Fruit fly (Drosophila melanogaster): Measurements from ENCODE around the gene COX6AL2.

COX6AL2 gene

DNA sequence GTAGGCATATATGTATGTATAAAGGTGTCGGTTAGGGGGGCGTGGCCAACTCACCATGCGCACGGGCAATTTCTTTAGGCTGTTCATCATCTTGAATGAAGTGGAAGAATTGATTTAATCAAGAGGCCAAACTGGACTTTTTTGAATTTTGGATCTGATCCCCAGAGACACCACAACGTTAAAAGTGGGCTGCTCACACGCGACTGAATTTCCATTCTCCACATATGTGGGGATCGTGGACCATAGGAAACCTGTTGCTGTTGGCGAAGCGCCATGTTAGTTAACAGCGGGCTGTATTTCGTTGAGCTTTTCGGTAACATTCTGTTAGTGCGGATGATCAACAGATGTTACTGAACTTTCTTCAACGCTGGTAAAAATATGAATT lies 15.9 kb downstream of the COX6AL2 start, which contains the start of gene CG3902 (continued):
- no peak for TF ChIP-seq Rx (GFP tag; IDR thresholded peaks at IDR 0.05)
- no peak for TF ChIP-seq bcd (GFP tag; optimal IDR thresholded peaks at IDR 0.05)
- TF ChIP-seq Hr51 (GFP tag; optimal IDR thresholded peaks at IDR 0.05): peak in 1 of 2 experiments; percentile 2
- TF ChIP-seq sug (tag; optimal IDR thresholded peaks at IDR 0.05): peak; percentile 57
- TF ChIP-seq jing (GFP tag; optimal IDR thresholded peaks at IDR 0.05): no peak
- TF ChIP-seq aop (GFP tag; IDR thresholded peaks at IDR 0.05): no peak
- TF ChIP-seq CG6272 (GFP tag; IDR thresholded peaks at IDR 0.05): no peak
- no peak for TF ChIP-seq CG4730 (GFP tag; IDR thresholded peaks at IDR 0.05)
- no peak for TF ChIP-seq CG3407 (GFP tag; optimal IDR thresholded peaks at IDR 0.05)
- TF ChIP-seq inv (GFP tag; IDR thresholded peaks at IDR 0.05; ENCODE audit: partially characterized antibody): no peak
- TF ChIP-seq CG6683 (GFP tag; optimal IDR thresholded peaks at IDR 0.05): no peak
- TF ChIP-seq CG2678 (tag; optimal IDR thresholded peaks at IDR 0.05): peak; percentile 28
- no peak for TF ChIP-seq CG12155 (GFP tag; optimal IDR thresholded peaks at IDR 0.05)
- TF ChIP-seq CG8359 (GFP tag; optimal IDR thresholded peaks at IDR 0.05; ENCODE audit: borderline replicate concordance): no peak
- TF ChIP-seq Hr78 (GFP tag; optimal IDR thresholded peaks at IDR 0.05): no peak
- TF ChIP-seq CG31365 (tag; optimal IDR thresholded peaks at IDR 0.05): peak; percentile 25
- peak; percentile 56 for TF ChIP-seq gro (GFP tag; optimal IDR thresholded peaks at IDR 0.05)
- peak; percentile 6 for TF ChIP-seq nom (GFP tag; optimal IDR thresholded peaks at IDR 0.05)
- TF ChIP-seq Sox100B (GFP tag; optimal IDR thresholded peaks at IDR 0.05): no peak
- no peak for TF ChIP-seq ATbp (GFP tag; optimal IDR thresholded peaks at IDR 0.05)
- TF ChIP-seq ham (GFP tag; IDR thresholded peaks at IDR 0.05): no peak; the same call in 1 of the 2 replicates
- TF ChIP-seq CG15073 (GFP tag; optimal IDR thresholded peaks at IDR 0.05): no peak
- no peak for TF ChIP-seq chn (GFP tag; optimal IDR thresholded peaks at IDR 0.05)
- no peak for TF ChIP-seq bigmax (GFP tag; optimal IDR thresholded peaks at IDR 0.05)
- TF ChIP-seq CG7987 (GFP tag; optimal IDR thresholded peaks at IDR 0.05): no peak
- TF ChIP-seq CG17802 (tag; optimal IDR thresholded peaks at IDR 0.05): no peak
- no peak for TF ChIP-seq kni (GFP tag; optimal IDR thresholded peaks at IDR 0.05)
- TF ChIP-seq CG12104 (GFP tag; optimal IDR thresholded peaks at IDR 0.05): no peak
- no peak for TF ChIP-seq klu (GFP tag; IDR thresholded peaks at IDR 0.05)
- TF ChIP-seq luna (GFP tag; optimal IDR thresholded peaks at IDR 0.05): no peak
- TF ChIP-seq shn (GFP tag; optimal IDR thresholded peaks at IDR 0.05): no peak
- TF ChIP-seq CG34422 (GFP tag; IDR thresholded peaks at IDR 0.05): no peak
- TF ChIP-seq CG16813 (GFP tag; IDR thresholded peaks at IDR 0.05; ENCODE audit: partially characterized antibody): no peak
- TF ChIP-seq croc (GFP tag; conservative IDR thresholded peaks at IDR 0.05): no peak
- TF ChIP-seq NC2α (GFP tag; optimal IDR thresholded peaks at IDR 0.05): no peak
- no peak for TF ChIP-seq CG12744 (GFP tag; optimal IDR thresholded peaks at IDR 0.05)
- TF ChIP-seq Lhr (GFP tag; optimal IDR thresholded peaks at IDR 0.05): no peak
- TF ChIP-seq CG1832 (GFP tag; optimal IDR thresholded peaks at IDR 0.05): no peak
- peak in 1 of 2 experiments; percentile 19 for TF ChIP-seq Eip74EF (GFP tag; optimal IDR thresholded peaks at IDR 0.05)
- no peak for TF ChIP-seq Neu2 (GFP tag; optimal IDR thresholded peaks at IDR 0.05; ENCODE audit: borderline replicate concordance)
- peak; percentile 28; the same call in 1 of the 2 replicates for TF ChIP-seq CG42726 (GFP tag; IDR thresholded peaks at IDR 0.05; ENCODE audit: partially characterized antibody)
- no peak for TF ChIP-seq CG15011 (GFP tag; optimal IDR thresholded peaks at IDR 0.05)
- TF ChIP-seq Awh (GFP tag; IDR thresholded peaks at IDR 0.05): peak; percentile 31; the same call in 1 of the 2 replicates
- no peak for TF ChIP-seq salm (tag; optimal IDR thresholded peaks at IDR 0.05)
- peak; percentile 5; the same call in 1 of the 2 replicates for TF ChIP-seq CG13287 (GFP tag; IDR thresholded peaks at IDR 0.05; ENCODE audit: partially characterized antibody)
- no peak for TF ChIP-seq ac (GFP tag; optimal IDR thresholded peaks at IDR 0.05)
- TF ChIP-seq CG18476 (GFP tag; optimal IDR thresholded peaks at IDR 0.05): no peak
- no peak for TF ChIP-seq D19B (GFP tag; optimal IDR thresholded peaks at IDR 0.05)
- TF ChIP-seq gsb (GFP tag; IDR thresholded peaks at IDR 0.05): no peak
- no peak for TF ChIP-seq CG8089 (GFP tag; optimal IDR thresholded peaks at IDR 0.05)

Data from whole organism, embryonic.